Worm (Caenorhabditis elegans): Measurements from ENCODE around the gene ZK899.2.

- TF ChIP-seq mab-5 (tag; optimal IDR thresholded peaks at IDR 0.05) = no peak
- no peak for TF ChIP-seq blmp-1 (tag; optimal IDR thresholded peaks at IDR 0.05)
- no peak for TF ChIP-seq unc-39 (tag; optimal IDR thresholded peaks at IDR 0.05)
- TF ChIP-seq nhr-237 (tag; optimal IDR thresholded peaks at IDR 0.05) = no peak
- no peak for TF ChIP-seq nhr-2 (tag; optimal IDR thresholded peaks at IDR 0.05)
- no peak for TF ChIP-seq elt-1 (tag; optimal IDR thresholded peaks at IDR 0.05; ENCODE audit: borderline replicate concordance, insufficient read depth)
- no peak for TF ChIP-seq ceh-39 (tag; optimal IDR thresholded peaks at IDR 0.05)
- no peak for TF ChIP-seq lin-13 (tag; optimal IDR thresholded peaks at IDR 0.05)
- TF ChIP-seq snpc-4 (tag; optimal IDR thresholded peaks at IDR 0.05) = no peak
- no peak for TF ChIP-seq ztf-11 (tag; optimal IDR thresholded peaks at IDR 0.05)
These were observed 42.7 kb downstream of the ZK899.2 start for ce11 chrX:9409114-9409513.
